Worm (Caenorhabditis elegans) whole organism, L1 larva: ENCODE results near the gene sdz-20.
A peak's percentile ranks its signal among the peaks of the same experiment; 100 is the strongest.

ENCODE experiments used
- C16A3.4 ChIP-seq: fragments of 150-350 bp; optimal IDR thresholded peaks from 2 replicates; lab custom pipeline; 2014; ENCODE audit warnings: missing biosample characterization, missing genetic modification characterization
- alr-1 ChIP-seq: fragments of 200-800 bp; sonication (Bioruptor generic); optimal IDR thresholded peaks from 2 replicates; lab custom pipeline; 2018; ENCODE audit warnings: borderline replicate concordance, mild to moderate bottlenecking, missing genetic modification characterization, missing compliant biosample characterization
- aly-2 ChIP-seq: fragments of 150-350 bp; optimal IDR thresholded peaks from 2 replicates; lab custom pipeline; 2014; ENCODE audit warnings: missing biosample characterization, missing genetic modification characterization
- blmp-1 ChIP-seq: fragments of 150-350 bp; optimal IDR thresholded peaks from 2 replicates; lab custom pipeline; 2014; ENCODE audit warnings: missing biosample characterization, missing genetic modification characterization
- dpl-1 ChIP-seq, 3 experiments: fragments of 150-350 bp in 2 of 3; sonication (generic microtip) in 1 of 3; optimal IDR thresholded peaks; 2 replicates each; lab custom pipeline; 2014 to 2017; ENCODE audit warnings: missing biosample characterization in 3 of 3, missing genetic modification characterization in 3 of 3, missing genetic modification reagents in 3 of 3
- efl-3 ChIP-seq: fragments of 200-800 bp; sonication (Bioruptor generic); optimal IDR thresholded peaks from 2 replicates; lab custom pipeline; 2018; ENCODE audit warnings: mild to moderate bottlenecking, missing genetic modification characterization, missing compliant biosample characterization
- elt-3 ChIP-seq, 6 experiments: fragments of 150-350 bp in 1 of 6; sonication (generic microtip); optimal IDR thresholded peaks; 2 replicates each; lab custom pipeline; 2017 to 2018; ENCODE audit warnings: missing biosample characterization in 6 of 6, missing genetic modification characterization in 6 of 6, inconsistent platforms in 1 of 6
- ets-5 ChIP-seq: fragments of 200-800 bp; sonication (Bioruptor generic); IDR thresholded peaks from 2 replicates; pipeline ENCODE4 v1.3.6; 2022; ENCODE audit warnings: missing genetic modification characterization, missing compliant biosample characterization
- fkh-8 ChIP-seq: sonication (generic microtip); optimal IDR thresholded peaks from 2 replicates; lab custom pipeline; 2016; ENCODE audit warnings: mild to moderate bottlenecking, missing genetic modification characterization, missing compliant biosample characterization
- hlh-4 ChIP-seq: sonication (generic microtip); optimal IDR thresholded peaks from 2 replicates; lab custom pipeline; 2016; ENCODE audit warnings: mild to moderate bottlenecking, missing genetic modification characterization, missing compliant biosample characterization
- hpl-2 ChIP-seq: fragments of 150-350 bp; optimal IDR thresholded peaks from 2 replicates; lab custom pipeline; 2014; ENCODE audit warnings: missing biosample characterization, missing genetic modification reagents, missing genetic modification characterization
- isw-1 ChIP-seq: fragments of 200-800 bp; sonication (Bioruptor generic); IDR thresholded peaks from 2 replicates; pipeline ENCODE4 v1.3.6; 2022; ENCODE audit warnings: missing genetic modification characterization, missing compliant biosample characterization
- jun-1 ChIP-seq: fragments of 150-350 bp; optimal IDR thresholded peaks from 2 replicates; lab custom pipeline; 2014; ENCODE audit warnings: missing biosample characterization, missing genetic modification reagents, missing genetic modification characterization
- lin-14 ChIP-seq: fragments of 200-800 bp; sonication (Bioruptor generic); optimal IDR thresholded peaks from 2 replicates; lab custom pipeline; 2018; ENCODE audit warnings: mild to moderate bottlenecking, missing genetic modification characterization, moderate library complexity, missing compliant biosample characterization
- lin-35 ChIP-seq, 2 experiments: fragments of 150-350 bp; optimal IDR thresholded peaks; 2 replicates each; lab custom pipeline; 2014; ENCODE audit warnings: missing biosample characterization in 2 of 2, missing genetic modification characterization in 2 of 2, missing genetic modification reagents in 2 of 2
- lir-3 ChIP-seq: sonication (generic microtip); optimal IDR thresholded peaks from 2 replicates; lab custom pipeline; 2016; ENCODE audit warnings: mild to moderate bottlenecking, missing genetic modification characterization, moderate library complexity, missing compliant biosample characterization; ENCODE audit not compliant: poor library complexity
- mab-9 ChIP-seq: fragments of 200-800 bp; sonication (Bioruptor generic); IDR thresholded peaks from 2 replicates; pipeline ENCODE4 v1.3.6; 2022; ENCODE audit warnings: missing genetic modification reagents, missing genetic modification characterization, missing compliant biosample characterization
- nhr-11 ChIP-seq: fragments of 150-350 bp; optimal IDR thresholded peaks from 2 replicates; lab custom pipeline; 2014; ENCODE audit warnings: missing biosample characterization, missing genetic modification characterization
- nhr-12 ChIP-seq: sonication (generic microtip); optimal IDR thresholded peaks from 2 replicates; lab custom pipeline; 2017; ENCODE audit warnings: missing biosample characterization, missing genetic modification characterization
- nhr-19 ChIP-seq: fragments of 200-800 bp; sonication (Bioruptor generic); conservative IDR thresholded peaks from 2 replicates; pipeline ENCODE4 v1.3.6; 2022; ENCODE audit warnings: missing genetic modification characterization, missing compliant biosample characterization
- nhr-20 ChIP-seq: sonication (generic microtip); optimal IDR thresholded peaks from 2 replicates; lab custom pipeline; 2016; ENCODE audit warnings: mild to moderate bottlenecking, missing genetic modification characterization, missing compliant biosample characterization
- nhr-237 ChIP-seq: fragments of 150-350 bp; optimal IDR thresholded peaks from 2 replicates; lab custom pipeline; 2014; ENCODE audit warnings: missing biosample characterization, missing genetic modification characterization
- nhr-28 ChIP-seq: fragments of 150-350 bp; optimal IDR thresholded peaks from 2 replicates; lab custom pipeline; 2014; ENCODE audit warnings: missing biosample characterization, missing genetic modification characterization
- nhr-71 ChIP-seq: sonication (generic microtip); optimal IDR thresholded peaks from 2 replicates; lab custom pipeline; 2016; ENCODE audit warnings: mild to moderate bottlenecking, missing genetic modification characterization, moderate library complexity, missing compliant biosample characterization
- nhr-76 ChIP-seq: sonication (generic microtip); optimal IDR thresholded peaks from 2 replicates; lab custom pipeline; 2017; ENCODE audit warnings: missing biosample characterization, missing genetic modification characterization
- nhr-77 ChIP-seq: fragments of 150-350 bp; optimal IDR thresholded peaks from 2 replicates; lab custom pipeline; 2014; ENCODE audit warnings: missing biosample characterization, missing genetic modification characterization
- nhr-84 ChIP-seq: sonication (generic microtip); optimal IDR thresholded peaks from 2 replicates; lab custom pipeline; 2017; ENCODE audit warnings: missing biosample characterization, missing genetic modification characterization
- nhr-85 ChIP-seq: sonication (generic microtip); peaks from one replicate; lab custom pipeline; 2016; ENCODE audit warnings: missing genetic modification characterization, inconsistent platforms, missing compliant biosample characterization
- nhr-90 ChIP-seq: sonication (generic microtip); optimal IDR thresholded peaks from 2 replicates; lab custom pipeline; 2016; ENCODE audit warnings: mild to moderate bottlenecking, missing genetic modification characterization, missing compliant biosample characterization; ENCODE audit not compliant: poor library complexity
- skn-1 ChIP-seq: fragments of 150-350 bp; optimal IDR thresholded peaks from 2 replicates; lab custom pipeline; 2014; ENCODE audit warnings: missing biosample characterization, missing genetic modification characterization
- snu-23 ChIP-seq: sonication (generic microtip); optimal IDR thresholded peaks from 2 replicates; lab custom pipeline; 2016; ENCODE audit warnings: missing genetic modification characterization, missing compliant biosample characterization
- sptf-1 ChIP-seq: fragments of 150-350 bp; optimal IDR thresholded peaks from 2 replicates; lab custom pipeline; 2014; ENCODE audit warnings: missing biosample characterization, missing genetic modification characterization
- sup-37 ChIP-seq: fragments of 200-800 bp; sonication (Bioruptor generic); optimal IDR thresholded peaks from 2 replicates; lab custom pipeline; 2018; ENCODE audit warnings: mild to moderate bottlenecking, missing genetic modification characterization, missing compliant biosample characterization
- tbx-2 ChIP-seq: sonication (generic microtip); optimal IDR thresholded peaks from 2 replicates; lab custom pipeline; 2016; ENCODE audit warnings: missing genetic modification characterization, missing compliant biosample characterization
- tlp-1 ChIP-seq: fragments of 150-350 bp; optimal IDR thresholded peaks from 2 replicates; lab custom pipeline; 2014; ENCODE audit warnings: missing biosample characterization, missing genetic modification characterization
- unc-62 ChIP-seq: fragments of 150-350 bp; optimal IDR thresholded peaks from 2 replicates; lab custom pipeline; 2014; ENCODE audit warnings: missing biosample characterization, missing genetic modification reagents, missing genetic modification characterization
- unc-86 ChIP-seq: sonication (generic microtip); optimal IDR thresholded peaks from 2 replicates; lab custom pipeline; 2016; ENCODE audit warnings: missing genetic modification characterization, missing compliant biosample characterization
- vab-15 ChIP-seq: sonication (generic microtip); optimal IDR thresholded peaks from 2 replicates; lab custom pipeline; 2017; ENCODE audit warnings: missing genotype, mild to moderate bottlenecking, missing genetic modification characterization, missing compliant biosample characterization
- ztf-11 ChIP-seq, 2 experiments: sonication (generic microtip); optimal IDR thresholded peaks; 2 replicates each; lab custom pipeline; 2016 to 2017; ENCODE audit warnings: missing genetic modification characterization in 2 of 2, missing biosample characterization in 1 of 2, missing compliant biosample characterization in 1 of 2
- ztf-4 ChIP-seq: fragments of 150-350 bp; optimal IDR thresholded peaks from 2 replicates; lab custom pipeline; 2014; ENCODE audit warnings: missing biosample characterization, missing genetic modification characterization

Gene sdz-20

ce11 chrIII:13298722-13299431 is 35.0 kb upstream of the sdz-20 start, which contains the start of gene pgm-2 (continued):
- TF ChIP-seq unc-86 (tag; lab: Kevin White, UChicago) (no peak), fkh-8 (tag; lab: Kevin White, UChicago) (no peak), elt-3 (tag; optimal IDR thresholded peaks at IDR 0.05; lab: Kevin White, UChicago) (peak in 1 of 6 experiments; percentile 20), vab-15 (tag; lab: Kevin White, UChicago) (no peak), nhr-71 (tag; lab: Kevin White, UChicago) (no peak), nhr-84 (tag; lab: Kevin White, UChicago) (no peak), nhr-90 (peak; percentile 22), C16A3.4 (tag; lab: Kevin White, UChicago) (no peak), isw-1 (no peak), ztf-4 (tag; lab: Kevin White, UChicago) (no peak), skn-1 (tag; lab: Kevin White, UChicago) (peak; percentile 8), nhr-28 (tag; lab: Kevin White, UChicago) (no peak), nhr-19 (GFP tag; lab: Robert Waterston, UW) (no peak), nhr-237 (tag; lab: Kevin White, UChicago) (no peak), jun-1 (no peak), efl-3 (GFP tag; lab: Kevin White, UChicago) (no peak), sup-37 (GFP tag; lab: Kevin White, UChicago) (no peak), lir-3 (tag; lab: Kevin White, UChicago) (no peak), nhr-12 (tag; lab: Kevin White, UChicago) (no peak), lin-35 (GFP tag; optimal IDR thresholded peaks at IDR 0.05; lab: Kevin White, UChicago) (no peak), hlh-4 (tag; lab: Kevin White, UChicago) (no peak), nhr-11 (tag; lab: Kevin White, UChicago) (no peak), hpl-2 (GFP tag; lab: Kevin White, UChicago) (no peak), nhr-20 (tag; lab: Kevin White, UChicago) (no peak), lin-14 (GFP tag; lab: Kevin White, UChicago) (no peak), tbx-2 (tag; lab: Kevin White, UChicago) (no peak), nhr-77 (tag; lab: Kevin White, UChicago) (no peak), nhr-85 (tag; lab: Kevin White, UChicago) (peak; percentile 76), snu-23 (peak; percentile 36), aly-2 (peak; percentile 19), alr-1 (tag; lab: Kevin White, UChicago) (no peak), ztf-11 (tag; optimal IDR thresholded peaks at IDR 0.05; lab: Kevin White, UChicago) (no peak), dpl-1 (GFP tag; optimal IDR thresholded peaks at IDR 0.05; lab: Kevin White, UChicago) (peak in 1 of 3 experiments; percentile 2), nhr-76 (no peak), tlp-1 (tag; lab: Kevin White, UChicago) (no peak), sptf-1 (tag; lab: Kevin White, UChicago) (no peak), ets-5 (GFP tag; lab: Robert Waterston, UW) (no peak), mab-9 (GFP tag; lab: Robert Waterston, UW) (no peak), unc-62 (no peak), blmp-1 (tag; lab: Kevin White, UChicago) (peak; percentile 61)

DNA sequence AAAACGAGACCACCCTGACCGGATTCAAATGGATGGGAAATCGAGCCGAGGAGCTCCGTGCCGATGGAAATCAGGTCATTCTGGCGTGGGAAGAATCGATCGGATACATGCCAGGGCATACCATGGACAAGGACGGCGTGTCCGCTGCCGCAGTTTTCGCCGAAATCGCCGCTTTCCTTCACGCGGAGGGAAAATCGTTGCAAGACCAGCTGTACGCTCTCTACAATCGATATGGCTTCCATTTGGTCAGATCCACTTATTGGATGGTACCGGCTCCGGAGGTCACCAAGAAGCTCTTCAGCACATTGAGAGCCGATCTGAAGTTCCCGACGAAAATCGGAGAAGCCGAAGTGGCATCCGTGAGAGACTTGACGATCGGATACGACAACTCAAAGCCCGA is 31.9 kb upstream of the sdz-20 start:
- no peak for TF ChIP-seq jun-1
